Fruit fly (Drosophila melanogaster) whole organism, wandering third instar larva: Measurements from ENCODE around the gene CG11251.

ENCODE experiments used
- Dfd ChIP-seq: fragments of >200 bp; optimal IDR thresholded peaks from 2 replicates; lab custom pipeline; 2017; ENCODE audit warnings: missing biosample characterization, missing genetic modification characterization
- HLH106 ChIP-seq: fragments of 200-800 bp; optimal IDR thresholded peaks from 3 replicates; lab custom pipeline; 2019; ENCODE audit warnings: missing biosample characterization, mild to moderate bottlenecking, missing genetic modification characterization, moderate library complexity
- brk ChIP-seq: fragments of 200-800 bp; sonication (Bioruptor generic); optimal IDR thresholded peaks from 2 replicates; lab custom pipeline; 2016; ENCODE audit warnings: missing biosample characterization, mild to moderate bottlenecking, missing genetic modification characterization
- psq ChIP-seq: fragments of 200-800 bp; sonication (Bioruptor generic); optimal IDR thresholded peaks from 3 replicates; lab custom pipeline; 2017; ENCODE audit warnings: missing biosample characterization, mild to moderate bottlenecking, missing genetic modification characterization, moderate library complexity
- usp ChIP-seq: fragments of >200 bp; optimal IDR thresholded peaks from 2 replicates; lab custom pipeline; 2017; ENCODE audit warnings: missing biosample characterization, missing genetic modification characterization
- woc ChIP-seq: sonication (Bioruptor generic); optimal IDR thresholded peaks from 2 replicates; lab custom pipeline; 2016; ENCODE audit warnings: missing biosample characterization, mild to moderate bottlenecking, missing genetic modification characterization

DNA sequence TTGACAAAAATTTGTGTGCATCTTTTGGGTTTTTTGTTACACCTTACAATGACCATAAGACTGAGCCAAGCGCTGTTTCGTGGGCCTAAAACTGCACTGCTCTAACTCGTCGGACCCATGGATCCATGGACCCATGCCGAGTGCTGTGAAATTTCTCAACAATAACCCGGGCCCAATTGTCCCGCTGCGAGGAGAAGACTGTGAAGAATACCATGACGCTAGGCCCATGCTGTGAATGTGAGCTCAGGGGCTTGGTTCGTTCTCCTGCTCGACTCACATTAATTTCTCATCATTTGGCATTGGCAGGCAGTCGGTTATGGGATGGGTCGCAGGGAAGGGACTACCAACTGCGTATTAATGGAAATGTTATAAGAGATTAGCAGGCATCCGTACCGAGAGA, 30.4 kb upstream of the CG11251 start:
- TF ChIP-seq Dfd (no peak), brk (GFP tag; lab: Kevin White, UChicago) (no peak), woc (no peak), psq (no peak), usp (GFP tag; lab: Kevin White, UChicago) (no peak), HLH106 (tag; lab: Kevin White, UChicago) (no peak)
